Fruit fly (Drosophila melanogaster) Kc167 (cell line): ENCODE results near the gene CG31183.

Experiments used
- Sin3A ChIP-seq: fragments of >200 bp; optimal IDR thresholded peaks from 2 replicates; lab custom pipeline; 2018; ENCODE audit warnings: missing external identifiers
- h ChIP-seq: fragments of >200 bp; optimal IDR thresholded peaks from 3 replicates; lab custom pipeline; 2018; ENCODE audit warnings: missing external identifiers
- insv ChIP-seq: fragments of >200 bp; optimal IDR thresholded peaks from 3 replicates; lab custom pipeline; 2018; ENCODE audit warnings: missing external identifiers
- psq ChIP-seq: fragments of >200 bp; optimal IDR thresholded peaks from 2 replicates; lab custom pipeline; 2017; ENCODE audit warnings: missing external identifiers
- ttk ChIP-seq: sonication (Bioruptor generic); optimal IDR thresholded peaks from 2 replicates; lab custom pipeline; 2017; ENCODE audit warnings: missing external identifiers

DNA sequence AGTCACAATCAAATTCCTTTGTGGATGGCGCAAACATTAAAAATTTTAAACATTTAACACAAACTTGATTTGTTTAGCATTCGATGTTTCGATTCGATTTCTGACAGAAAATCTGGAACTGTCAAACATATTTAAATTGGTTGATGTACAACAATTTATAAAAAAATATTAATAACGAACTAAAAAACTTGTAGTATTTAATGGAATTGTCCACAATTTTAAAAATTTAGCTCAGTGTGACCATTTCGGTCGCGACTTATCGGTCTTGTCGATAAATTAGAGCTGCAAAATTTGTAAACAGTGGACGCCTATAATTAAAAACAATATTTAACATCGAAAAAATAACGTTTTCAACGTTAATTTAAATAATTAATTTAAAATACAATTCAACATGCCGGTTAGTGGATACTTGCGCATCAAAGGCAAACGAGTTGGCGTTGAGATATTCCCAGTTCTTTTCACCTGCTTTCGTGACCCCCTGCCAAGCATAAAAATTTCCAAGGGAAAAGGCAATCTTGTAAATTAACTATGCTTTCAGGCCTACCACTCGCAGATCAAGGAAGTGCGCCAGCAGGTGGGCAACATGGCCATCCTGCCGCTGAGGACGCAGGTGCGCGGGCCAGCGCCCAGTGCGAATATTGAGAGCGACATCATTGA is 41.2 kb downstream of the CG31183 start, which contains the start of the genes CG43317 and Arpc3A:
- TF ChIP-seq ttk (no peak), Sin3A (lab: Kevin White, UChicago) (no peak), insv (no peak), h (lab: Kevin White, UChicago) (no peak), psq (no peak)
